Worm (Caenorhabditis elegans): ENCODE data around the gene ZC416.2.

DNA sequence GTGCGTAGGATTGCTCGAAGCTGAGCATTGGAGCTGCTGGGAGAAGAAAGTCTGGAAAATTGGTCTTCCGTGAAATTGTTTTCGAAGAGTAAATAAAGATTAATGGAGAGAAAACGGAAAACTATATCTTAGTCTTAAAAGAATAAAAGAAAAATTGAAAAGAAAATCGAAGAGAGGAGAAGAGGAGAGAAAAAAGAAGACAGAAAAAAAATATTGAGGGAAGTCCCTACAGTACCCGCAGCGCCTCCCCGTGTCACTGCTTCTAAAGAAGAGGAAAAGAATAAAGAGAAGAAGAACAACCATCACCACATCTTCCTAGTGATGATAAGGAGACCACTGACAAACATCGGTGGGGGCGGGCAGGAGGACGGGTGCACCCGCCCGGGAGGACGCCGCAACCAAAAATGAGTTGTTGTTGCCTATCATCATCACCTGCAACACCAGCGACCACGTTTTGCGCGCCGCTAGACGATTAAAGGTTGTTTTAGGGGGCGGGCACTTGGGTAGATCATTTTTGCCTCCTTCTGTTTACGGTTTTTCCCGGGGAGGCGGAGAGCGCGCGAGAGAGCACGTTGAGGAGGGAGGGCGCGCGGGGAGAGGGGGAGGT, 15.3 kb downstream of the ZC416.2 start, which contains the start of gene CC8.2:
- no peak for TF ChIP-seq nhr-12 (tag; optimal IDR thresholded peaks at IDR 0.05)
- TF ChIP-seq ama-1 (optimal IDR thresholded peaks at IDR 0.05), result peak; percentile 47
- no peak for TF ChIP-seq lin-39 (tag; optimal IDR thresholded peaks at IDR 0.05)
- no peak for TF ChIP-seq aly-2 (tag; optimal IDR thresholded peaks at IDR 0.05)

Measured in whole organism, L3 larva.